Fruit fly (Drosophila melanogaster): ENCODE results near the gene betaGlu.

dm6 chr3R:31738060-31738619 lies 33.5 kb downstream of the betaGlu start, which contains the start of gene eEF1alpha2:
- no peak for TF ChIP-seq acj6 (GFP tag; optimal IDR thresholded peaks at IDR 0.05)
- TF ChIP-seq CG6854 (GFP tag; optimal IDR thresholded peaks at IDR 0.05), result no peak
- TF ChIP-seq CG31627 (GFP tag; optimal IDR thresholded peaks at IDR 0.05), result no peak
- TF ChIP-seq CG6276 (GFP tag; optimal IDR thresholded peaks at IDR 0.05), result no peak
- no peak for TF ChIP-seq CG8632 (GFP tag; optimal IDR thresholded peaks at IDR 0.05)
- TF ChIP-seq CG4318 (GFP tag; optimal IDR thresholded peaks at IDR 0.05), result no peak
- no peak for TF ChIP-seq CG11294 (GFP tag; IDR thresholded peaks at IDR 0.05)

Data from whole organism, prepupa.